Worm (Caenorhabditis elegans) whole organism, L1 larva: Measurements from ENCODE around the gene acbp-7.

Experiments
- elt-2 ChIP-seq: sonication (generic microtip); optimal IDR thresholded peaks from 2 replicates; lab custom pipeline; 2016; ENCODE audit warnings: missing genetic modification characterization, mild to moderate bottlenecking, inconsistent platforms, missing compliant biosample characterization, missing genetic modification reagents
- elt-3 ChIP-seq, 6 experiments: fragments of 150-350 bp in 1 of 6; sonication (generic microtip); optimal IDR thresholded peaks; 2 replicates each; lab custom pipeline; 2017 to 2018; ENCODE audit warnings: missing biosample characterization in 6 of 6, missing genetic modification characterization in 6 of 6, inconsistent platforms in 1 of 6
- fkh-10 ChIP-seq: sonication (generic microtip); optimal IDR thresholded peaks from 2 replicates; lab custom pipeline; 2017; ENCODE audit warnings: missing biosample characterization, missing genetic modification reagents, missing genetic modification characterization
- jun-1 ChIP-seq: fragments of 150-350 bp; optimal IDR thresholded peaks from 2 replicates; lab custom pipeline; 2014; ENCODE audit warnings: missing biosample characterization, missing genetic modification reagents, missing genetic modification characterization
- mep-1 ChIP-seq: fragments of 150-350 bp; optimal IDR thresholded peaks from 2 replicates; lab custom pipeline; 2014; ENCODE audit warnings: missing biosample characterization, missing genetic modification characterization
- nhr-28 ChIP-seq: fragments of 150-350 bp; optimal IDR thresholded peaks from 2 replicates; lab custom pipeline; 2014; ENCODE audit warnings: missing biosample characterization, missing genetic modification characterization
- nhr-77 ChIP-seq: fragments of 150-350 bp; optimal IDR thresholded peaks from 2 replicates; lab custom pipeline; 2014; ENCODE audit warnings: missing biosample characterization, missing genetic modification characterization
- pqm-1 ChIP-seq: sonication (generic microtip); optimal IDR thresholded peaks from 3 replicates; lab custom pipeline; 2017; ENCODE audit warnings: missing biosample characterization, missing genetic modification characterization
- rnt-1 ChIP-seq: sonication (generic microtip); optimal IDR thresholded peaks from 2 replicates; lab custom pipeline; 2016; ENCODE audit warnings: mild to moderate bottlenecking, missing genetic modification characterization, moderate library complexity, missing compliant biosample characterization
- unc-62 ChIP-seq: fragments of 150-350 bp; optimal IDR thresholded peaks from 2 replicates; lab custom pipeline; 2014; ENCODE audit warnings: missing biosample characterization, missing genetic modification reagents, missing genetic modification characterization
- unc-86 ChIP-seq: sonication (generic microtip); optimal IDR thresholded peaks from 2 replicates; lab custom pipeline; 2016; ENCODE audit warnings: missing genetic modification characterization, missing compliant biosample characterization
- unc-98 ChIP-seq: fragments of 200-800 bp; sonication (Bioruptor generic); IDR thresholded peaks from 2 replicates; pipeline ENCODE4 v1.3.6; 2022; ENCODE audit warnings: missing genetic modification characterization, missing compliant biosample characterization
- xbp-1 ChIP-seq: sonication (generic microtip); optimal IDR thresholded peaks from 2 replicates; lab custom pipeline; 2016; ENCODE audit warnings: missing genetic modification characterization, missing compliant biosample characterization

ce11 chrIII:4806345-4806744 lies 31.2 kb upstream of the acbp-7 start:
- TF ChIP-seq unc-86 (tag; lab: Kevin White, UChicago): no peak
- no peak for TF ChIP-seq elt-3 (tag; optimal IDR thresholded peaks at IDR 0.05; lab: Kevin White, UChicago)
- no peak for TF ChIP-seq elt-2
- TF ChIP-seq mep-1 (tag; lab: Kevin White, UChicago): no peak
- no peak for TF ChIP-seq pqm-1 (tag; lab: Kevin White, UChicago)
- no peak for TF ChIP-seq fkh-10 (GFP tag; lab: Kevin White, UChicago)
- no peak for TF ChIP-seq jun-1
- no peak for TF ChIP-seq xbp-1
- no peak for TF ChIP-seq unc-62 (GFP tag; lab: Kevin White, UChicago)
- no peak for TF ChIP-seq unc-98 (GFP tag; lab: Robert Waterston, UW)
- no peak for TF ChIP-seq nhr-28 (tag; lab: Kevin White, UChicago)
- TF ChIP-seq rnt-1 (tag; lab: Kevin White, UChicago): no peak
- TF ChIP-seq nhr-77 (tag; lab: Kevin White, UChicago): no peak
